Worm (Caenorhabditis elegans) whole organism, young adult: ENCODE results near the gene str-229.

Experiments used
- aptf-2 ChIP-seq: fragments of 200-800 bp; sonication (Bioruptor generic); conservative IDR thresholded peaks from 2 replicates; pipeline ENCODE4 v1.3.6; 2022; ENCODE audit warnings: missing genetic modification reagents, missing genetic modification characterization, missing compliant biosample characterization
- ceh-79 ChIP-seq: sonication (generic microtip); optimal IDR thresholded peaks from 2 replicates; lab custom pipeline; 2017; ENCODE audit warnings: mild to moderate bottlenecking, missing genetic modification characterization, missing compliant biosample characterization
- dox-1 ChIP-seq: fragments of 200-800 bp; sonication (Bioruptor generic); IDR thresholded peaks from 2 replicates; pipeline ENCODE4 v1.3.6; 2022; ENCODE audit warnings: missing genetic modification reagents, missing genetic modification characterization, missing compliant biosample characterization
- fkh-3 ChIP-seq: sonication (generic microtip); optimal IDR thresholded peaks from 2 replicates; lab custom pipeline; 2016; ENCODE audit warnings: mild to moderate bottlenecking, missing genetic modification characterization, missing compliant biosample characterization
- lin-26 ChIP-seq: fragments of 200-800 bp; sonication (Bioruptor generic); IDR thresholded peaks from 2 replicates; pipeline ENCODE4 v1.3.6; 2022; ENCODE audit warnings: missing genetic modification reagents, missing genetic modification characterization, missing compliant biosample characterization
- lin-35 ChIP-seq, 3 experiments: fragments of 150-350 bp in 2 of 3; sonication (generic microtip) in 1 of 3; optimal IDR thresholded peaks; 2 replicates each; lab custom pipeline; 2014 to 2018; ENCODE audit warnings: missing biosample characterization in 3 of 3, missing genetic modification characterization in 3 of 3, missing genetic modification reagents in 3 of 3
- madf-8 ChIP-seq: fragments of 200-800 bp; sonication (Bioruptor generic); conservative IDR thresholded peaks from 2 replicates; pipeline ENCODE4 v1.3.6; 2022; ENCODE audit warnings: missing genetic modification reagents, missing genetic modification characterization, missing compliant biosample characterization
- nhr-120 ChIP-seq: fragments of 200-800 bp; sonication (Bioruptor generic); IDR thresholded peaks from 2 replicates; pipeline ENCODE4 v1.3.6; 2022; ENCODE audit warnings: missing genetic modification characterization, missing compliant biosample characterization
- pha-4 ChIP-seq: fragments of 150-350 bp; sonication (generic microtip); optimal IDR thresholded peaks from 2 replicates; lab custom pipeline; 2014; ENCODE audit warnings: missing biosample characterization, missing genetic modification reagents, missing genetic modification characterization
- tlf-1 ChIP-seq: fragments of 200-800 bp; sonication (Bioruptor generic); optimal IDR thresholded peaks from 2 replicates; lab custom pipeline; 2018; ENCODE audit warnings: mild to moderate bottlenecking, missing genetic modification characterization, missing compliant biosample characterization
- zim-3 ChIP-seq: sonication (generic microtip); optimal IDR thresholded peaks from 2 replicates; lab custom pipeline; 2017; ENCODE audit warnings: mild to moderate bottlenecking, missing genetic modification characterization, moderate library complexity, missing compliant biosample characterization

ce11 chrV:3929099-3929498 is 26.7 kb upstream of the str-229 start, which contains the start of gene srx-64:
- TF ChIP-seq lin-35 (GFP tag; optimal IDR thresholded peaks at IDR 0.05; lab: Kevin White, UChicago): no peak
- no peak for TF ChIP-seq aptf-2 (GFP tag; lab: Robert Waterston, UW)
- TF ChIP-seq fkh-3 (tag; lab: Kevin White, UChicago): no peak
- TF ChIP-seq ceh-79: no peak
- TF ChIP-seq lin-26 (GFP tag; lab: Robert Waterston, UW): no peak
- TF ChIP-seq nhr-120 (GFP tag; lab: Robert Waterston, UW): no peak
- TF ChIP-seq madf-8 (GFP tag; lab: Robert Waterston, UW): no peak
- no peak for TF ChIP-seq dox-1 (GFP tag; lab: Robert Waterston, UW)
- no peak for TF ChIP-seq tlf-1 (GFP tag; lab: Kevin White, UChicago)
- no peak for TF ChIP-seq pha-4
- no peak for TF ChIP-seq zim-3
